Worm (Caenorhabditis elegans) whole organism, young adult: ENCODE data around the gene brap-2.

Source experiments
- B0336.3 ChIP-seq: fragments of 200-800 bp; sonication (Bioruptor generic); IDR thresholded peaks from 2 replicates; pipeline ENCODE4 v1.3.6; 2022; ENCODE audit warnings: missing genetic modification characterization, missing compliant biosample characterization
- C06A6.2 ChIP-seq: fragments of 200-800 bp; sonication (Bioruptor generic); conservative IDR thresholded peaks from 2 replicates; pipeline ENCODE4 v1.3.6; 2022; ENCODE audit warnings: missing genetic modification characterization, missing compliant biosample characterization
- F10E7.11 ChIP-seq: sonication (generic microtip); optimal IDR thresholded peaks from 2 replicates; lab custom pipeline; 2017; ENCODE audit warnings: mild to moderate bottlenecking, missing genetic modification characterization, moderate library complexity, missing compliant biosample characterization
- K12H6.12 ChIP-seq: fragments of 200-800 bp; sonication (Bioruptor generic); optimal IDR thresholded peaks from 2 replicates; lab custom pipeline; 2018; ENCODE audit warnings: mild to moderate bottlenecking, missing genetic modification characterization, missing compliant biosample characterization
- Y95B8A.8 ChIP-seq: fragments of 200-800 bp; sonication (Bioruptor generic); IDR thresholded peaks from 2 replicates; pipeline ENCODE4 v1.3.6; 2022; ENCODE audit warnings: missing genetic modification reagents, missing genetic modification characterization, missing compliant biosample characterization
- atf-7 ChIP-seq: sonication (generic microtip); optimal IDR thresholded peaks from 2 replicates; lab custom pipeline; 2017; ENCODE audit warnings: mild to moderate bottlenecking, missing genetic modification characterization, missing compliant biosample characterization
- attf-3 ChIP-seq: fragments of 200-800 bp; sonication (Bioruptor generic); conservative IDR thresholded peaks from 2 replicates; pipeline ENCODE4 v1.3.6; 2022; ENCODE audit warnings: missing genetic modification reagents, missing genetic modification characterization, missing compliant biosample characterization
- attf-5 ChIP-seq: fragments of 200-800 bp; sonication (Bioruptor generic); optimal IDR thresholded peaks from 2 replicates; lab custom pipeline; 2018; ENCODE audit warnings: mild to moderate bottlenecking, missing genetic modification characterization, missing compliant biosample characterization
- cebp-1 ChIP-seq, 2 experiments: fragments of 200-800 bp in 1 of 2; sonication (Bioruptor generic) in 1 of 2; sonication (generic microtip) in 1 of 2; IDR thresholded peaks in 1 of 2; optimal IDR thresholded peaks in 1 of 2; 2 replicates each; pipeline versions ENCODE4 v1.3.6 to Lab custom; 2017 to 2022; ENCODE audit warnings: missing compliant biosample characterization in 2 of 2, missing genetic modification characterization in 2 of 2, mild to moderate bottlenecking in 1 of 2, missing genetic modification reagents in 1 of 2, moderate library complexity in 1 of 2
- ceh-27 ChIP-seq: fragments of 200-800 bp; sonication (Bioruptor generic); optimal IDR thresholded peaks from 2 replicates; lab custom pipeline; 2018; ENCODE audit warnings: mild to moderate bottlenecking, missing genetic modification characterization, moderate library complexity, missing compliant biosample characterization
- ceh-58 ChIP-seq: fragments of 200-800 bp; sonication (Bioruptor generic); IDR thresholded peaks from 2 replicates; pipeline ENCODE4 v1.3.6; 2022; ENCODE audit warnings: missing genetic modification characterization, missing compliant biosample characterization
- ceh-91 ChIP-seq: fragments of 200-800 bp; sonication (Bioruptor generic); IDR thresholded peaks from 2 replicates; pipeline ENCODE4 v1.3.6; 2022; ENCODE audit warnings: missing genetic modification reagents, missing genetic modification characterization, missing compliant biosample characterization
- die-1 ChIP-seq: sonication (generic microtip); optimal IDR thresholded peaks from 2 replicates; lab custom pipeline; 2016; ENCODE audit warnings: missing genotype, mild to moderate bottlenecking, missing genetic modification characterization, missing compliant biosample characterization
- dox-1 ChIP-seq: fragments of 200-800 bp; sonication (Bioruptor generic); IDR thresholded peaks from 2 replicates; pipeline ENCODE4 v1.3.6; 2022; ENCODE audit warnings: missing genetic modification reagents, missing genetic modification characterization, missing compliant biosample characterization
- egl-44 ChIP-seq: fragments of 200-800 bp; sonication (Bioruptor generic); IDR thresholded peaks from 2 replicates; pipeline ENCODE4 v1.3.6; 2022; ENCODE audit warnings: missing genetic modification reagents, missing genetic modification characterization, missing compliant biosample characterization
- egrh-3 ChIP-seq: fragments of 200-800 bp; sonication (Bioruptor generic); IDR thresholded peaks from 2 replicates; pipeline ENCODE4 v1.3.6; 2022; ENCODE audit warnings: missing genetic modification reagents, missing genetic modification characterization, missing compliant biosample characterization
- ets-4 ChIP-seq: fragments of 200-800 bp; sonication (Bioruptor generic); optimal IDR thresholded peaks from 2 replicates; lab custom pipeline; 2018; ENCODE audit warnings: mild to moderate bottlenecking, missing genetic modification characterization, missing compliant biosample characterization
- him-1 ChIP-seq: sonication (generic microtip); optimal IDR thresholded peaks from 2 replicates; lab custom pipeline; 2016; ENCODE audit warnings: missing genotype, missing genetic modification reagents, missing genetic modification characterization, missing compliant biosample characterization
- hlh-26 ChIP-seq: fragments of 200-800 bp; sonication (Bioruptor generic); conservative IDR thresholded peaks from 2 replicates; pipeline ENCODE4 v1.3.6; 2022; ENCODE audit warnings: missing genetic modification reagents, missing genetic modification characterization, missing compliant biosample characterization
- let-607 ChIP-seq, 2 experiments: fragments of 200-800 bp in 1 of 2; sonication (Bioruptor generic) in 1 of 2; sonication (generic microtip) in 1 of 2; optimal IDR thresholded peaks; 2 replicates each; lab custom pipeline; 2016 to 2018; ENCODE audit warnings: mild to moderate bottlenecking in 2 of 2, missing compliant biosample characterization in 2 of 2, missing genetic modification characterization in 2 of 2, moderate library complexity in 2 of 2, missing genotype in 1 of 2
- lin-26 ChIP-seq: fragments of 200-800 bp; sonication (Bioruptor generic); IDR thresholded peaks from 2 replicates; pipeline ENCODE4 v1.3.6; 2022; ENCODE audit warnings: missing genetic modification reagents, missing genetic modification characterization, missing compliant biosample characterization
- lin-40 ChIP-seq: sonication (generic microtip); optimal IDR thresholded peaks from 2 replicates; lab custom pipeline; 2016; ENCODE audit warnings: missing genetic modification characterization, mild to moderate bottlenecking, missing compliant biosample characterization, missing genotype, missing genetic modification reagents
- lin-54 ChIP-seq: fragments of 200-800 bp; sonication (Bioruptor generic); optimal IDR thresholded peaks from 2 replicates; lab custom pipeline; 2018; ENCODE audit warnings: mild to moderate bottlenecking, missing genetic modification characterization, missing compliant biosample characterization
- madf-10 ChIP-seq: sonication (generic microtip); optimal IDR thresholded peaks from 2 replicates; lab custom pipeline; 2016; ENCODE audit warnings: mild to moderate bottlenecking, missing genetic modification characterization, missing compliant biosample characterization
- madf-6 ChIP-seq: fragments of 200-800 bp; sonication (Bioruptor generic); IDR thresholded peaks from 2 replicates; pipeline ENCODE4 v1.3.6; 2022; ENCODE audit warnings: missing genetic modification reagents, missing genetic modification characterization, missing compliant biosample characterization
- mcd-1 ChIP-seq: fragments of 200-800 bp; sonication (Bioruptor generic); IDR thresholded peaks from 2 replicates; pipeline ENCODE4 v1.3.6; 2022; ENCODE audit warnings: missing genetic modification reagents, missing genetic modification characterization, missing compliant biosample characterization
- mes-4 ChIP-seq: sonication (generic microtip); optimal IDR thresholded peaks from 2 replicates; lab custom pipeline; 2016; ENCODE audit warnings: missing genotype, missing genetic modification characterization, missing compliant biosample characterization
- nfya-1 ChIP-seq: sonication (generic microtip); optimal IDR thresholded peaks from 2 replicates; lab custom pipeline; 2017; ENCODE audit warnings: antibody characterized with exemption, missing compliant biosample characterization, missing genetic modification characterization, borderline replicate concordance; ENCODE audit not compliant: insufficient read depth
- nfyb-1 ChIP-seq: fragments of 200-800 bp; sonication (Bioruptor generic); IDR thresholded peaks from 2 replicates; pipeline ENCODE4 v1.3.6; 2022; ENCODE audit warnings: missing genetic modification reagents, missing genetic modification characterization, missing compliant biosample characterization
- nhr-80 ChIP-seq: sonication (generic microtip); optimal IDR thresholded peaks from 2 replicates; lab custom pipeline; 2016; ENCODE audit warnings: missing genetic modification characterization, missing compliant biosample characterization
- pha-4 ChIP-seq: fragments of 150-350 bp; sonication (generic microtip); optimal IDR thresholded peaks from 2 replicates; lab custom pipeline; 2014; ENCODE audit warnings: missing biosample characterization, missing genetic modification reagents, missing genetic modification characterization
- rcor-1 ChIP-seq: fragments of 200-800 bp; sonication (Bioruptor generic); IDR thresholded peaks from 2 replicates; pipeline ENCODE4 v1.3.6; 2022; ENCODE audit warnings: missing genetic modification reagents, missing genetic modification characterization, missing compliant biosample characterization
- rec-8 ChIP-seq, 2 experiments: sonication (generic microtip); optimal IDR thresholded peaks; 2 replicates each; lab custom pipeline; 2016; ENCODE audit warnings: mild to moderate bottlenecking in 2 of 2, missing genetic modification characterization in 2 of 2, missing genetic modification reagents in 2 of 2, missing genotype in 2 of 2, missing biosample characterization in 1 of 2, missing compliant biosample characterization in 1 of 2, moderate library complexity in 1 of 2
- snpc-4 ChIP-seq, 5 experiments: fragments of 150-350 bp in 1 of 5; sonication (generic microtip) in 4 of 5; optimal IDR thresholded peaks; 2 replicates each; lab custom pipeline; 2014 to 2018; ENCODE audit warnings: missing genetic modification characterization in 5 of 5, missing biosample characterization in 3 of 5, antibody characterized with exemption in 2 of 5, mild to moderate bottlenecking in 2 of 5, missing compliant biosample characterization in 2 of 5, missing genotype in 2 of 5, moderate library complexity in 2 of 5, missing genetic modification reagents in 1 of 5
- somi-1 ChIP-seq: fragments of 200-800 bp; sonication (Bioruptor generic); optimal IDR thresholded peaks from 2 replicates; lab custom pipeline; 2018; ENCODE audit warnings: mild to moderate bottlenecking, missing genetic modification characterization, missing compliant biosample characterization
- sptf-2 ChIP-seq: fragments of 200-800 bp; sonication (Bioruptor generic); optimal IDR thresholded peaks from 2 replicates; lab custom pipeline; 2018; ENCODE audit warnings: mild to moderate bottlenecking, missing genetic modification characterization, missing compliant biosample characterization
- tbp1 ChIP-seq: fragments of 200-800 bp; sonication (Bioruptor generic); optimal IDR thresholded peaks from 2 replicates; lab custom pipeline; 2018; ENCODE audit warnings: mild to moderate bottlenecking, missing genetic modification characterization, missing compliant biosample characterization
- unc-62 ChIP-seq: fragments of 150-350 bp; optimal IDR thresholded peaks from 2 replicates; lab custom pipeline; 2014; ENCODE audit warnings: missing biosample characterization, missing genetic modification reagents, missing genetic modification characterization
- ztf-3 ChIP-seq: fragments of 200-800 bp; sonication (Bioruptor generic); optimal IDR thresholded peaks from 2 replicates; lab custom pipeline; 2018; ENCODE audit warnings: mild to moderate bottlenecking, missing genetic modification characterization, missing compliant biosample characterization

brap-2 gene

ce11 chrII:5429522-5430257 lies 36.7 kb upstream of the brap-2 start, which contains the start of the genes F07F6.4 and F07F6.2:
TSS of gene F07F6.4 (minus strand) at chrII:5429572.
TSS of gene F07F6.2 (plus strand) at chrII:5430207.
- peak; percentile 14 for TF ChIP-seq attf-5 (GFP tag; lab: Kevin White, UChicago)
- TF ChIP-seq let-607 (tag; optimal IDR thresholded peaks at IDR 0.05; lab: Kevin White, UChicago): peak; percentile 89 to 94
- no peak for TF ChIP-seq hlh-26 (GFP tag; lab: Robert Waterston, UW)
- TF ChIP-seq, all 124 proteins: peak for 2

ce11 chrII:5426470-5426869 lies 33.5 kb upstream of the brap-2 start:
- no peak for TF ChIP-seq sptf-2 (GFP tag; lab: Kevin White, UChicago)
- peak; percentile 58 for TF ChIP-seq cebp-1 (GFP tag; IDR thresholded peaks at IDR 0.05; lab: Robert Waterston, UW)
- TF ChIP-seq cebp-1 (tag; optimal IDR thresholded peaks at IDR 0.05; lab: Kevin White, UChicago): peak; percentile 68
- TF ChIP-seq die-1 (tag; lab: Kevin White, UChicago): no peak

ce11 chrII:5426054-5426453 lies 33.1 kb upstream of the brap-2 start:
- TF ChIP-seq Y95B8A.8 (GFP tag; lab: Robert Waterston, UW): no peak
- 0 out of 2 replicates have a peak, but pooled peaks have one; percentile 59 for TF ChIP-seq nfyb-1
- TF ChIP-seq attf-5 (GFP tag; lab: Kevin White, UChicago): peak; percentile 74
- TF ChIP-seq madf-10 (tag; lab: Kevin White, UChicago): peak; percentile 32
- TF ChIP-seq egl-44 (GFP tag; lab: Robert Waterston, UW): no peak
- no peak for TF ChIP-seq snpc-4 (GFP tag; optimal IDR thresholded peaks at IDR 0.05; lab: Kevin White, UChicago)
- TF ChIP-seq snpc-4 (tag; optimal IDR thresholded peaks at IDR 0.05; lab: Kevin White, UChicago): peak in 3 of 4 experiments; percentile 8 to 18 (median 9)
- TF ChIP-seq somi-1 (GFP tag; lab: Kevin White, UChicago): peak; percentile 6
- peak; percentile 13 for TF ChIP-seq ets-4 (GFP tag; lab: Kevin White, UChicago)
- no peak for TF ChIP-seq ceh-91 (GFP tag; lab: Robert Waterston, UW)
- TF ChIP-seq B0336.3: peak; percentile 65; the same call in 1 of the 2 replicates
- no peak for TF ChIP-seq ztf-3
- no peak for TF ChIP-seq rec-8 (tag; optimal IDR thresholded peaks at IDR 0.05; lab: Kevin White, UChicago)
- TF ChIP-seq pha-4: peak; percentile 45
- peak; percentile 18 for TF ChIP-seq lin-54
- TF ChIP-seq nfya-1 (tag; lab: Kevin White, UChicago): no peak
- no peak for TF ChIP-seq attf-3 (GFP tag; lab: Robert Waterston, UW)
- peak; percentile 62; the same call in 1 of the 2 replicates for TF ChIP-seq lin-26 (GFP tag; lab: Robert Waterston, UW)
- TF ChIP-seq let-607 (tag; optimal IDR thresholded peaks at IDR 0.05; lab: Kevin White, UChicago): peak in 1 of 2 experiments; percentile 32
- peak; percentile 57 for TF ChIP-seq nhr-80
- TF ChIP-seq ceh-58: no peak
- TF ChIP-seq him-1: no peak
- peak; percentile 23 for TF ChIP-seq die-1 (tag; lab: Kevin White, UChicago)
- TF ChIP-seq mes-4 (tag; lab: Kevin White, UChicago): no peak
- TF ChIP-seq ceh-27 (GFP tag; lab: Kevin White, UChicago): peak; percentile 57
- TF ChIP-seq cebp-1 (GFP tag; IDR thresholded peaks at IDR 0.05; lab: Robert Waterston, UW): no peak; the same call in 1 of the 2 replicates
- TF ChIP-seq cebp-1 (tag; optimal IDR thresholded peaks at IDR 0.05; lab: Kevin White, UChicago): peak; percentile 65
- TF ChIP-seq unc-62: peak; percentile 43
- TF ChIP-seq tbp1 (GFP tag; lab: Kevin White, UChicago): peak; percentile 29
- peak; percentile 15 for TF ChIP-seq lin-40
- TF ChIP-seq dox-1 (GFP tag; lab: Robert Waterston, UW): peak; percentile 65
- peak; percentile 47 for TF ChIP-seq atf-7
- peak; percentile 51 for TF ChIP-seq mcd-1 (GFP tag; lab: Robert Waterston, UW)
- TF ChIP-seq F10E7.11 (tag; lab: Kevin White, UChicago): no peak
- TF ChIP-seq madf-6 (GFP tag; lab: Robert Waterston, UW): no peak
- TF ChIP-seq K12H6.12 (tag; lab: Kevin White, UChicago): peak; percentile 38
- TF ChIP-seq C06A6.2: peak; percentile 26; the same call in 1 of the 2 replicates
- 0 out of 2 replicates have a peak, but pooled peaks have one; percentile 16 for TF ChIP-seq egrh-3 (GFP tag; lab: Robert Waterston, UW)
- TF ChIP-seq rcor-1 (GFP tag; lab: Robert Waterston, UW): 0 out of 2 replicates have a peak, but pooled peaks have one; percentile 47
- TF ChIP-seq, all 124 proteins: peak for 25
